Worm (Caenorhabditis elegans) whole organism, L4 larva: Measurements from ENCODE around the gene ugt-6.

Source experiments
- D1046.2 ChIP-seq: fragments of 200-800 bp; sonication (Bioruptor generic); IDR thresholded peaks from 2 replicates; pipeline ENCODE4 v1.3.6; 2022; ENCODE audit warnings: missing genetic modification characterization, missing compliant biosample characterization
- ceh-32 ChIP-seq: sonication (generic microtip); optimal IDR thresholded peaks from 2 replicates; lab custom pipeline; 2016; ENCODE audit warnings: mild to moderate bottlenecking, missing genetic modification characterization, missing compliant biosample characterization; ENCODE audit not compliant: poor library complexity
- ces-1 ChIP-seq: fragments of 150-350 bp; sonication (generic microtip); optimal IDR thresholded peaks from 4 replicates; lab custom pipeline; 2014; ENCODE audit warnings: missing biosample characterization, missing genetic modification reagents, missing genetic modification characterization
- dpl-1 ChIP-seq: fragments of 150-350 bp; optimal IDR thresholded peaks from 2 replicates; lab custom pipeline; 2014; ENCODE audit warnings: missing biosample characterization, missing genetic modification reagents, missing genetic modification characterization
- fkh-10 ChIP-seq: fragments of 150-350 bp; optimal IDR thresholded peaks from 2 replicates; lab custom pipeline; 2014; ENCODE audit warnings: missing biosample characterization, missing genetic modification reagents, missing genetic modification characterization
- hmg-1.1 ChIP-seq: fragments of 200-800 bp; sonication (Bioruptor generic); IDR thresholded peaks from 2 replicates; pipeline ENCODE4 v1.3.6; 2022; ENCODE audit warnings: missing genetic modification reagents, missing genetic modification characterization, missing compliant biosample characterization
- mdl-1 ChIP-seq, 2 experiments: fragments of 150-350 bp in 1 of 2; sonication (generic microtip) in 1 of 2; optimal IDR thresholded peaks; 2 replicates each; lab custom pipeline; 2014 to 2017; ENCODE audit warnings: missing biosample characterization in 2 of 2, missing genetic modification characterization in 2 of 2
- nhr-102 ChIP-seq: sonication (generic microtip); optimal IDR thresholded peaks from 2 replicates; lab custom pipeline; 2016; ENCODE audit warnings: mild to moderate bottlenecking, missing genetic modification characterization, moderate library complexity, missing compliant biosample characterization
- nhr-6 ChIP-seq: fragments of 150-350 bp; optimal IDR thresholded peaks from 2 replicates; lab custom pipeline; 2014; ENCODE audit warnings: missing biosample characterization, missing genetic modification characterization
- saeg-2 ChIP-seq: fragments of 200-800 bp; sonication (Bioruptor generic); IDR thresholded peaks from 2 replicates; pipeline ENCODE4 v1.3.6; 2022; ENCODE audit warnings: missing genetic modification reagents, missing genetic modification characterization, missing compliant biosample characterization
- unc-62 ChIP-seq, 3 experiments: fragments of 150-350 bp in 1 of 3; sonication (generic microtip); optimal IDR thresholded peaks in 2 of 3; peaks in 1 of 3; 1 replicate in 1 of 3; 2 replicates in 2 of 3; lab custom pipeline; 2014 to 2017; ENCODE audit warnings: missing biosample characterization in 3 of 3, missing genetic modification characterization in 3 of 3, missing genetic modification reagents in 3 of 3, missing genotype in 1 of 3
- zip-11 ChIP-seq: fragments of 200-800 bp; sonication (Bioruptor generic); IDR thresholded peaks from 2 replicates; pipeline ENCODE4 v1.3.6; 2022; ENCODE audit warnings: missing genetic modification characterization, missing compliant biosample characterization

The ugt-6 gene

ce11 chrV:12751495-12752050, 46.5 kb downstream of the ugt-6 start, which contains the start of gene C15C8.6:
Gene C15C8.6 (minus strand): TSS chrV:12751545.
- TF ChIP-seq unc-62 (GFP tag; optimal IDR thresholded peaks at IDR 0.05 in 1 of 2; lab: Kevin White, UChicago) = peak in 1 of 2 experiments; percentile 50
- no peak for TF ChIP-seq unc-62 (tag; optimal IDR thresholded peaks at IDR 0.05; lab: Kevin White, UChicago)
- TF ChIP-seq nhr-102 (tag; lab: Kevin White, UChicago) = no peak

- TF ChIP-seq zip-11 (GFP tag; lab: Robert Waterston, UW) (no peak), unc-62 (GFP tag; optimal IDR thresholded peaks at IDR 0.05 in 1 of 2; lab: Kevin White, UChicago) (peak in 1 of 2 experiments; percentile 94), unc-62 (tag; optimal IDR thresholded peaks at IDR 0.05; lab: Kevin White, UChicago) (no peak)
Observed at ce11 chrV:12749558-12749957, 48.5 kb downstream of the ugt-6 start.

DNA sequence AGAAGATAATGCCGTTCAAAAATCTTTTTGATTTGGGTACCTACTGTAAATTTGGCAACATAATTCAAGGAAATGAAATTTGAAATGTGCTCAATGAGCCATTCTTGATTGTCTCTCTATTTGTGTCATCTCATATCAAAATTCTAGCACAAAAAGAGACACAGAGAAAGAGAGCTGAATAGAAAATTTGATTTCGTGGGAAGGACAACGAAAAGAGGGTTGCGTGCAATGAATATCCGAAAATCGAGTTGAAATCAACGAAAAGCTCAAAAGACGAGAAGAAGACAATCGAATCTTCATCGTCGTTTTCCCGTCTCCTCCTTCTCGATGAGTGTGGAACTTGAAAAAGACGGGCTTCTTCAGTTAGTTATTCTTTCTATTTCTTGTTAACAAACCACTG, 50.2 kb downstream of the ugt-6 start, which contains the start of gene C15C8.5:
Gene C15C8.5 (plus strand): TSS at position 152 of the 400 bp plus-strand sequence.
- TF ChIP-seq ces-1 (GFP tag; lab: Kevin White, UChicago) = peak; percentile 91
- TF ChIP-seq saeg-2 (GFP tag; lab: Robert Waterston, UW) = no peak
- peak; percentile 97 for TF ChIP-seq fkh-10

- no peak for TF ChIP-seq D1046.2
- TF ChIP-seq hmg-1.1 = no peak
- peak; percentile 17 for TF ChIP-seq dpl-1 (GFP tag; lab: Kevin White, UChicago)
- TF ChIP-seq nhr-6 (tag; lab: Kevin White, UChicago) = peak; percentile 54
- TF ChIP-seq ces-1 (GFP tag; lab: Kevin White, UChicago) = no peak
- no peak for TF ChIP-seq mdl-1 (tag; optimal IDR thresholded peaks at IDR 0.05; lab: Kevin White, UChicago)
- TF ChIP-seq ceh-32 = no peak
Observed at ce11 chrV:12747431-12747830, 50.6 kb downstream of the ugt-6 start, which contains the start of gene C15C8.4. Gene C15C8.4 (minus strand): TSS chrV:12747463.
